Worm (Caenorhabditis elegans) whole organism, mixed stage, embryonic: ENCODE data around the gene algn-3.

Experiments used
- M03D4.4 ChIP-seq: sonication (generic microtip); optimal IDR thresholded peaks from 2 replicates; lab custom pipeline; 2017; ENCODE audit warnings: mild to moderate bottlenecking, missing genetic modification characterization, missing compliant biosample characterization
- bed-3 ChIP-seq: fragments of 200-800 bp; sonication (Bioruptor generic); optimal IDR thresholded peaks from 3 replicates; lab custom pipeline; 2018; ENCODE audit warnings: mild to moderate bottlenecking, missing genetic modification characterization, moderate library complexity, missing compliant biosample characterization
- blmp-1 ChIP-seq: fragments of 150-350 bp; optimal IDR thresholded peaks from 2 replicates; lab custom pipeline; 2014; ENCODE audit warnings: missing biosample characterization, missing genetic modification characterization
- ceh-39 ChIP-seq: fragments of 150-350 bp; optimal IDR thresholded peaks from 2 replicates; lab custom pipeline; 2014; ENCODE audit warnings: missing biosample characterization, missing genetic modification characterization
- ceh-43 ChIP-seq: fragments of 200-800 bp; sonication (Bioruptor generic); optimal IDR thresholded peaks from 2 replicates; lab custom pipeline; 2018; ENCODE audit warnings: mild to moderate bottlenecking, missing genetic modification characterization, moderate library complexity, missing compliant biosample characterization
- ceh-83 ChIP-seq: fragments of 200-800 bp; sonication (Bioruptor generic); optimal IDR thresholded peaks from 2 replicates; lab custom pipeline; 2018; ENCODE audit warnings: mild to moderate bottlenecking, missing genetic modification characterization, missing compliant biosample characterization
- ces-1 ChIP-seq: fragments of 150-350 bp; optimal IDR thresholded peaks from 2 replicates; lab custom pipeline; 2014; ENCODE audit warnings: missing biosample characterization, missing genetic modification reagents, missing genetic modification characterization
- cnd-1 ChIP-seq: fragments of 200-800 bp; sonication (Bioruptor generic); optimal IDR thresholded peaks from 2 replicates; lab custom pipeline; 2018; ENCODE audit warnings: mild to moderate bottlenecking, missing genetic modification characterization, missing compliant biosample characterization
- drap-1 ChIP-seq: fragments of 200-800 bp; sonication (Bioruptor generic); optimal IDR thresholded peaks from 3 replicates; lab custom pipeline; 2018; ENCODE audit warnings: mild to moderate bottlenecking, missing genetic modification characterization, missing compliant biosample characterization
- elt-1 ChIP-seq: sonication (generic microtip); optimal IDR thresholded peaks from 2 replicates; lab custom pipeline; 2017; ENCODE audit warnings: missing genetic modification characterization, mild to moderate bottlenecking, missing compliant biosample characterization, antibody characterized with exemption, moderate library complexity, borderline replicate concordance; ENCODE audit not compliant: insufficient read depth
- elt-3 ChIP-seq: fragments of 150-350 bp; optimal IDR thresholded peaks from 2 replicates; lab custom pipeline; 2014; ENCODE audit warnings: missing biosample characterization, missing genetic modification characterization
- flh-1 ChIP-seq: fragments of 200-800 bp; sonication (Bioruptor generic); optimal IDR thresholded peaks from 2 replicates; lab custom pipeline; 2018; ENCODE audit warnings: mild to moderate bottlenecking, missing genetic modification characterization, moderate library complexity, missing compliant biosample characterization
- ham-2 ChIP-seq: fragments of 200-800 bp; sonication (Bioruptor generic); optimal IDR thresholded peaks from 2 replicates; lab custom pipeline; 2018; ENCODE audit warnings: mild to moderate bottlenecking, missing genetic modification characterization, missing compliant biosample characterization
- hlh-1 ChIP-seq: fragments of 150-350 bp; optimal IDR thresholded peaks from 2 replicates; lab custom pipeline; 2014; ENCODE audit warnings: missing biosample characterization, missing genetic modification reagents, missing genetic modification characterization
- lin-13 ChIP-seq: fragments of 150-350 bp; optimal IDR thresholded peaks from 2 replicates; lab custom pipeline; 2014; ENCODE audit warnings: missing biosample characterization, missing genetic modification characterization
- lin-32 ChIP-seq: fragments of 200-800 bp; sonication (Bioruptor generic); optimal IDR thresholded peaks from 2 replicates; lab custom pipeline; 2018; ENCODE audit warnings: mild to moderate bottlenecking, missing genetic modification characterization, missing compliant biosample characterization
- lsy-2 ChIP-seq: fragments of 150-350 bp; optimal IDR thresholded peaks from 2 replicates; lab custom pipeline; 2014; ENCODE audit warnings: missing biosample characterization, missing genetic modification characterization
- mab-5 ChIP-seq: fragments of 150-350 bp; optimal IDR thresholded peaks from 2 replicates; lab custom pipeline; 2014; ENCODE audit warnings: missing biosample characterization, missing genetic modification characterization
- mep-1 ChIP-seq: fragments of 150-350 bp; optimal IDR thresholded peaks from 2 replicates; lab custom pipeline; 2017; ENCODE audit warnings: missing biosample characterization, missing genetic modification reagents, missing genetic modification characterization, inconsistent platforms
- mls-2 ChIP-seq: sonication (generic microtip); optimal IDR thresholded peaks from 2 replicates; lab custom pipeline; 2016; ENCODE audit warnings: mild to moderate bottlenecking, missing genetic modification characterization, moderate library complexity, missing compliant biosample characterization
- nhr-12 ChIP-seq: fragments of 150-350 bp; optimal IDR thresholded peaks from 2 replicates; lab custom pipeline; 2014; ENCODE audit warnings: missing biosample characterization, missing genetic modification characterization
- nhr-2 ChIP-seq: fragments of 150-350 bp; optimal IDR thresholded peaks from 2 replicates; lab custom pipeline; 2014; ENCODE audit warnings: missing biosample characterization, missing genetic modification characterization
- nhr-237 ChIP-seq: fragments of 150-350 bp; optimal IDR thresholded peaks from 2 replicates; lab custom pipeline; 2014; ENCODE audit warnings: missing biosample characterization, missing genetic modification characterization
- nhr-28 ChIP-seq: fragments of 150-350 bp; optimal IDR thresholded peaks from 2 replicates; lab custom pipeline; 2014; ENCODE audit warnings: missing biosample characterization, missing genetic modification characterization
- nhr-76 ChIP-seq: sonication (generic microtip); optimal IDR thresholded peaks from 2 replicates; lab custom pipeline; 2017; ENCODE audit warnings: missing biosample characterization, missing genetic modification characterization
- pha-4 ChIP-seq: fragments of 150-350 bp; optimal IDR thresholded peaks from 2 replicates; lab custom pipeline; 2018; ENCODE audit warnings: missing biosample characterization, missing genetic modification reagents, missing genetic modification characterization
- sem-2 ChIP-seq: fragments of 200-800 bp; sonication (Bioruptor generic); optimal IDR thresholded peaks from 2 replicates; lab custom pipeline; 2018; ENCODE audit warnings: mild to moderate bottlenecking, missing genetic modification characterization, missing compliant biosample characterization
- snpc-4 ChIP-seq: fragments of 150-350 bp; optimal IDR thresholded peaks from 2 replicates; lab custom pipeline; 2014; ENCODE audit warnings: missing biosample characterization, missing genetic modification characterization
- sptf-1 ChIP-seq: sonication (generic microtip); optimal IDR thresholded peaks from 2 replicates; lab custom pipeline; 2017; ENCODE audit warnings: mild to moderate bottlenecking, missing genetic modification characterization, moderate library complexity, missing compliant biosample characterization
- tbx-8 ChIP-seq: fragments of 200-800 bp; sonication (Bioruptor generic); optimal IDR thresholded peaks from 2 replicates; lab custom pipeline; 2018; ENCODE audit warnings: mild to moderate bottlenecking, missing genetic modification characterization, moderate library complexity, missing compliant biosample characterization
- unc-120 ChIP-seq: sonication (generic microtip); optimal IDR thresholded peaks from 2 replicates; lab custom pipeline; 2017; ENCODE audit warnings: missing genetic modification characterization, missing compliant biosample characterization; ENCODE audit not compliant: poor library complexity, severe bottlenecking
- unc-39 ChIP-seq: fragments of 150-350 bp; optimal IDR thresholded peaks from 2 replicates; lab custom pipeline; 2014; ENCODE audit warnings: missing biosample characterization, missing genetic modification characterization
- unc-62 ChIP-seq: fragments of 150-350 bp; optimal IDR thresholded peaks from 2 replicates; lab custom pipeline; 2014; ENCODE audit warnings: missing biosample characterization, missing genetic modification reagents, missing genetic modification characterization
- zip-8 ChIP-seq: fragments of 150-350 bp; optimal IDR thresholded peaks from 2 replicates; lab custom pipeline; 2014; ENCODE audit warnings: missing biosample characterization, missing genetic modification characterization
- ztf-11 ChIP-seq: fragments of 150-350 bp; optimal IDR thresholded peaks from 2 replicates; lab custom pipeline; 2014; ENCODE audit warnings: missing biosample characterization, missing genetic modification characterization

Gene algn-3

ce11 chrII:14171558-14171957, 38.9 kb upstream of the algn-3 start, which contains the start of gene eat-2:
eat-2 (minus strand) TSS chrII:14171658.
- no peak for TF ChIP-seq zip-8
- TF ChIP-seq blmp-1 (tag; lab: Kevin White, UChicago) = no peak
- TF ChIP-seq nhr-2 (tag; lab: Kevin White, UChicago) = no peak
- TF ChIP-seq flh-1 (GFP tag; lab: Kevin White, UChicago) = no peak
- no peak for TF ChIP-seq pha-4 (tag; lab: Kevin White, UChicago)
- no peak for TF ChIP-seq nhr-28
- no peak for TF ChIP-seq ceh-43 (GFP tag; lab: Kevin White, UChicago)
- TF ChIP-seq unc-39 = no peak
- no peak for TF ChIP-seq unc-62 (GFP tag; lab: Kevin White, UChicago)
- no peak for TF ChIP-seq ceh-83
- no peak for TF ChIP-seq drap-1 (GFP tag; lab: Kevin White, UChicago)
- TF ChIP-seq bed-3 (GFP tag; lab: Kevin White, UChicago) = no peak
- TF ChIP-seq mep-1 = no peak
- no peak for TF ChIP-seq sptf-1 (tag; lab: Kevin White, UChicago)
- TF ChIP-seq nhr-76 (tag; lab: Kevin White, UChicago) = no peak

ce11 chrII:14165430-14165929, 32.8 kb upstream of the algn-3 start:
- no peak for TF ChIP-seq ces-1
- TF ChIP-seq ham-2 (GFP tag; lab: Kevin White, UChicago) = no peak
- TF ChIP-seq ceh-39 (tag; lab: Kevin White, UChicago) = no peak
- no peak for TF ChIP-seq lin-13 (tag; lab: Kevin White, UChicago)
- TF ChIP-seq bed-3 (GFP tag; lab: Kevin White, UChicago) = no peak
- TF ChIP-seq nhr-76 (tag; lab: Kevin White, UChicago) = no peak
- TF ChIP-seq pha-4 (tag; lab: Kevin White, UChicago) = no peak

ce11 chrII:14155259-14156023, 22.8 kb upstream of the algn-3 start, which contains the start of the genes rpl-43 and xrn-2:
rpl-43 (plus strand) TSS chrII:14155294.
xrn-2 (plus strand) TSS chrII:14155768.
- TF ChIP-seq mab-5 (no peak), ztf-11 (tag; lab: Kevin White, UChicago) (no peak), M03D4.4 (tag; lab: Kevin White, UChicago) (no peak), flh-1 (GFP tag; lab: Kevin White, UChicago) (no peak), cnd-1 (tag; lab: Kevin White, UChicago) (no peak), ham-2 (GFP tag; lab: Kevin White, UChicago) (no peak), tbx-8 (no peak), lin-32 (GFP tag; lab: Kevin White, UChicago) (no peak), lsy-2 (tag; lab: Kevin White, UChicago) (no peak), ceh-83 (no peak), nhr-12 (tag; lab: Kevin White, UChicago) (no peak), hlh-1 (tag; lab: Kevin White, UChicago) (no peak), mep-1 (no peak), nhr-28 (no peak), bed-3 (GFP tag; lab: Kevin White, UChicago) (no peak), unc-39 (no peak), ceh-43 (GFP tag; lab: Kevin White, UChicago) (no peak), ces-1 (no peak), nhr-76 (tag; lab: Kevin White, UChicago) (no peak), unc-62 (GFP tag; lab: Kevin White, UChicago) (no peak)

ce11 chrII:14154357-14154756, 21.7 kb upstream of the algn-3 start, which contains the start of gene Y48B6A.1:
Y48B6A.1 (minus strand) TSS chrII:14154373.
- TF ChIP-seq unc-62 (GFP tag; lab: Kevin White, UChicago) = peak; percentile 33
- TF ChIP-seq lin-32 (GFP tag; lab: Kevin White, UChicago) = peak; percentile 37
- TF ChIP-seq tbx-8 = no peak
- peak; percentile 97 for TF ChIP-seq mep-1
- no peak for TF ChIP-seq flh-1 (GFP tag; lab: Kevin White, UChicago)
- peak; percentile 40 for TF ChIP-seq drap-1 (GFP tag; lab: Kevin White, UChicago)
- peak; percentile 84 for TF ChIP-seq ces-1
- TF ChIP-seq lin-13 (tag; lab: Kevin White, UChicago) = peak; percentile 97
- TF ChIP-seq sptf-1 (tag; lab: Kevin White, UChicago) = peak; percentile 85
- peak; percentile 97 for TF ChIP-seq lsy-2 (tag; lab: Kevin White, UChicago)
- TF ChIP-seq sem-2 = no peak
- TF ChIP-seq blmp-1 (tag; lab: Kevin White, UChicago) = peak; percentile 40
- no peak for TF ChIP-seq elt-3
- no peak for TF ChIP-seq nhr-28
- TF ChIP-seq ztf-11 (tag; lab: Kevin White, UChicago) = no peak
- TF ChIP-seq zip-8 = no peak
- no peak for TF ChIP-seq nhr-76 (tag; lab: Kevin White, UChicago)
- TF ChIP-seq ceh-43 (GFP tag; lab: Kevin White, UChicago) = peak; percentile 33
- TF ChIP-seq elt-1 (tag; lab: Kevin White, UChicago) = peak; percentile 53
- peak; percentile 35 for TF ChIP-seq unc-120 (tag; lab: Kevin White, UChicago)
- TF ChIP-seq pha-4 (tag; lab: Kevin White, UChicago) = peak; percentile 95
- peak; percentile 37 for TF ChIP-seq M03D4.4 (tag; lab: Kevin White, UChicago)
- TF ChIP-seq nhr-2 (tag; lab: Kevin White, UChicago) = peak; percentile 25
- TF ChIP-seq ceh-83 = peak; percentile 82
- no peak for TF ChIP-seq nhr-12 (tag; lab: Kevin White, UChicago)
- peak; percentile 96 for TF ChIP-seq ceh-39 (tag; lab: Kevin White, UChicago)
- peak; percentile 93 for TF ChIP-seq hlh-1 (tag; lab: Kevin White, UChicago)
- no peak for TF ChIP-seq ham-2 (GFP tag; lab: Kevin White, UChicago)
- peak; percentile 66 for TF ChIP-seq mls-2 (tag; lab: Kevin White, UChicago)
- TF ChIP-seq bed-3 (GFP tag; lab: Kevin White, UChicago) = peak; percentile 1
- no peak for TF ChIP-seq snpc-4 (tag; lab: Kevin White, UChicago)
- peak; percentile 75 for TF ChIP-seq cnd-1 (tag; lab: Kevin White, UChicago)
- no peak for TF ChIP-seq mab-5
- TF ChIP-seq unc-39 = no peak
- TF ChIP-seq nhr-237 (tag; lab: Kevin White, UChicago) = peak; percentile 93
- TF ChIP-seq, all 35 proteins: peak for 22
